Worm (Caenorhabditis elegans) whole organism, L2 larva: ENCODE measurements around the gene rps-30.

ENCODE experiments used
- alr-1 ChIP-seq: fragments of 150-350 bp; optimal IDR thresholded peaks from 2 replicates; lab custom pipeline; 2014; ENCODE audit warnings: missing biosample characterization, missing genetic modification characterization
- elt-3 ChIP-seq: sonication (generic microtip); optimal IDR thresholded peaks from 2 replicates; lab custom pipeline; 2017; ENCODE audit warnings: missing biosample characterization, missing genetic modification characterization
- fos-1 ChIP-seq: fragments of 150-350 bp; optimal IDR thresholded peaks from 2 replicates; lab custom pipeline; 2014; ENCODE audit warnings: missing biosample characterization, missing genetic modification characterization
- nhr-10 ChIP-seq: sonication (generic microtip); optimal IDR thresholded peaks from 2 replicates; lab custom pipeline; 2017; ENCODE audit warnings: missing biosample characterization, missing genetic modification characterization
- nhr-237 ChIP-seq: fragments of 150-350 bp; optimal IDR thresholded peaks from 2 replicates; lab custom pipeline; 2014; ENCODE audit warnings: missing biosample characterization, missing genetic modification characterization
- unc-55 ChIP-seq: fragments of 150-350 bp; sonication (generic microtip); optimal IDR thresholded peaks from 3 replicates; lab custom pipeline; 2014; ENCODE audit warnings: missing biosample characterization, missing genetic modification reagents, missing genetic modification characterization
- zag-1 ChIP-seq: fragments of 150-350 bp; optimal IDR thresholded peaks from 2 replicates; lab custom pipeline; 2014; ENCODE audit warnings: missing biosample characterization, missing genetic modification characterization

ce11 chrV:7804064-7804800 lies 27.9 kb downstream of the rps-30 start, which contains the start of gene uvs-1:
- TF ChIP-seq alr-1 (tag; lab: Kevin White, UChicago): no peak
- TF ChIP-seq zag-1: no peak
- peak; percentile 45 for TF ChIP-seq fos-1
- TF ChIP-seq nhr-237 (tag; lab: Kevin White, UChicago): no peak
- TF ChIP-seq unc-55 (GFP tag; lab: Kevin White, UChicago): peak; percentile 69
- no peak for TF ChIP-seq elt-3 (tag; lab: Kevin White, UChicago)
- TF ChIP-seq nhr-10 (tag; lab: Kevin White, UChicago): no peak
